Fruit fly (Drosophila melanogaster) whole organism, embryonic: ENCODE results near the gene AANATL7.

Experiments
- CG12659 ChIP-seq: fragments of 200-800 bp; sonication (Bioruptor generic); optimal IDR thresholded peaks from 3 replicates; lab custom pipeline; 2017; ENCODE audit warnings: mild to moderate bottlenecking, missing biosample characterization, missing genetic modification reagents, missing genetic modification characterization
- CG13296 ChIP-seq: fragments of 200-800 bp; sonication (Bioruptor generic); optimal IDR thresholded peaks from 3 replicates; lab custom pipeline; 2018; ENCODE audit warnings: missing biosample characterization, mild to moderate bottlenecking, missing genetic modification characterization
- CG13424 ChIP-seq: fragments of 200-800 bp; sonication (Bioruptor generic); optimal IDR thresholded peaks from 2 replicates; lab custom pipeline; 2019; ENCODE audit warnings: missing biosample characterization, mild to moderate bottlenecking, missing genetic modification characterization, moderate library complexity
- CG15269 ChIP-seq: fragments of 200-800 bp; sonication (Bioruptor generic); optimal IDR thresholded peaks from 2 replicates; lab custom pipeline; 2018; ENCODE audit warnings: missing biosample characterization, mild to moderate bottlenecking, missing genetic modification characterization, moderate library complexity
- CG17359 ChIP-seq: fragments of 200-800 bp; sonication (Bioruptor generic); optimal IDR thresholded peaks from 3 replicates; lab custom pipeline; 2018; ENCODE audit warnings: missing biosample characterization, mild to moderate bottlenecking, missing genetic modification characterization, moderate library complexity
- CG18599 ChIP-seq: fragments of 200-800 bp; sonication (Bioruptor generic); optimal IDR thresholded peaks from 3 replicates; lab custom pipeline; 2017; ENCODE audit warnings: missing biosample characterization, missing genetic modification characterization, mild to moderate bottlenecking, moderate library complexity, missing genetic modification reagents
- CG2120 ChIP-seq: fragments of 200-800 bp; sonication (Bioruptor generic); optimal IDR thresholded peaks from 3 replicates; lab custom pipeline; 2016; ENCODE audit warnings: missing biosample characterization, missing genetic modification characterization
- CG2678 ChIP-seq: fragments of 200-800 bp; sonication (Bioruptor generic); optimal IDR thresholded peaks from 3 replicates; lab custom pipeline; 2019; ENCODE audit warnings: missing biosample characterization, mild to moderate bottlenecking, missing genetic modification characterization, moderate library complexity
- CG2875 ChIP-seq: fragments of 200-800 bp; sonication (Bioruptor generic); optimal IDR thresholded peaks from 2 replicates; lab custom pipeline; 2017; ENCODE audit warnings: missing biosample characterization, mild to moderate bottlenecking, missing genetic modification characterization, missing genetic modification reagents
- CG31441 ChIP-seq: fragments of 200-800 bp; sonication (Bioruptor generic); IDR thresholded peaks from 2 replicates; pipeline ENCODE4 v1.3.6; 2022; ENCODE audit warnings: missing biosample characterization, missing genetic modification characterization
- CG3281 ChIP-seq: fragments of 200-800 bp; sonication (Bioruptor generic); optimal IDR thresholded peaks from 3 replicates; lab custom pipeline; 2017; ENCODE audit warnings: missing biosample characterization, mild to moderate bottlenecking, missing genetic modification characterization
- CG34376 ChIP-seq: fragments of 200-800 bp; sonication (Bioruptor generic); optimal IDR thresholded peaks from 2 replicates; lab custom pipeline; 2018; ENCODE audit warnings: missing biosample characterization, mild to moderate bottlenecking, missing genetic modification characterization
- CG4360 ChIP-seq: fragments of 200-800 bp; sonication (Bioruptor generic); IDR thresholded peaks from 2 replicates; pipeline ENCODE4 v1.3.6; 2022; ENCODE audit warnings: missing biosample characterization, missing genetic modification characterization
- CG7839 ChIP-seq: fragments of 200-800 bp; sonication (Bioruptor generic); optimal IDR thresholded peaks from 3 replicates; lab custom pipeline; 2018; ENCODE audit warnings: missing biosample characterization, mild to moderate bottlenecking, missing genetic modification characterization, moderate library complexity
- CG8290 ChIP-seq, 3 experiments: fragments of 200-800 bp; sonication (Bioruptor generic); optimal IDR thresholded peaks; 2 replicates each; lab custom pipeline; 2016 to 2019; ENCODE audit warnings: missing biosample characterization in 3 of 3, missing genetic modification characterization in 3 of 3, mild to moderate bottlenecking in 2 of 3, moderate library complexity in 1 of 3
- CG9817 ChIP-seq: fragments of 200-800 bp; sonication (Bioruptor generic); optimal IDR thresholded peaks from 2 replicates; lab custom pipeline; 2018; ENCODE audit warnings: missing biosample characterization, mild to moderate bottlenecking, missing genetic modification characterization, moderate library complexity
- CTCF ChIP-seq: fragments of 200-800 bp; sonication (Bioruptor generic); optimal IDR thresholded peaks from 2 replicates; lab custom pipeline; 2017; ENCODE audit warnings: missing biosample characterization, mild to moderate bottlenecking, missing genetic modification characterization, moderate library complexity
- Chrac-16 ChIP-seq: fragments of 200-800 bp; sonication (Bioruptor generic); optimal IDR thresholded peaks from 3 replicates; lab custom pipeline; 2016; ENCODE audit warnings: missing biosample characterization, missing genetic modification characterization
- Ets65A ChIP-seq: fragments of 200-800 bp; sonication (Bioruptor generic); peaks from one replicate; lab custom pipeline; 2016; ENCODE audit warnings: missing biosample characterization, missing genetic modification characterization
- Fer1 ChIP-seq: fragments of 200-800 bp; sonication (Bioruptor generic); optimal IDR thresholded peaks from 2 replicates; lab custom pipeline; 2017; ENCODE audit warnings: missing biosample characterization, mild to moderate bottlenecking, missing genetic modification characterization
- HLH3B ChIP-seq: fragments of 200-800 bp; sonication (Bioruptor generic); IDR thresholded peaks from 2 replicates; pipeline ENCODE4 v1.3.6; 2022; ENCODE audit warnings: missing biosample characterization, missing genetic modification characterization
- HLH54F ChIP-seq: fragments of 200-800 bp; sonication (Bioruptor generic); optimal IDR thresholded peaks from 3 replicates; lab custom pipeline; 2016; ENCODE audit warnings: missing biosample characterization, missing genetic modification characterization
- Hmr ChIP-seq: fragments of 200-800 bp; sonication (Bioruptor generic); optimal IDR thresholded peaks from 3 replicates; lab custom pipeline; 2017; ENCODE audit warnings: mild to moderate bottlenecking, missing biosample characterization, missing genetic modification reagents, missing genetic modification characterization
- Hr51 ChIP-seq, 2 experiments: fragments of 200-800 bp; sonication (Bioruptor generic); optimal IDR thresholded peaks; 2 replicates in 1 of 2; 3 replicates in 1 of 2; lab custom pipeline; 2016 to 2018; ENCODE audit warnings: missing biosample characterization in 2 of 2, missing genetic modification characterization in 2 of 2, mild to moderate bottlenecking in 1 of 2, moderate library complexity in 1 of 2
- Myb ChIP-seq: fragments of 200-800 bp; sonication (Bioruptor generic); optimal IDR thresholded peaks from 2 replicates; lab custom pipeline; 2016; ENCODE audit warnings: missing biosample characterization, missing genetic modification characterization
- Poxn ChIP-seq: fragments of 200-800 bp; sonication (Bioruptor generic); IDR thresholded peaks from 2 replicates; pipeline ENCODE4 v1.3.6; 2022; ENCODE audit warnings: missing biosample characterization, missing genetic modification characterization
- Rfx ChIP-seq: fragments of 200-800 bp; sonication (Bioruptor generic); IDR thresholded peaks from 2 replicates; pipeline ENCODE4 v1.3.6; 2022; ENCODE audit warnings: missing biosample characterization, missing genetic modification characterization
- Sox102F ChIP-seq: fragments of 200-800 bp; sonication (Bioruptor generic); optimal IDR thresholded peaks from 2 replicates; lab custom pipeline; 2018; ENCODE audit warnings: missing biosample characterization, mild to moderate bottlenecking, missing genetic modification characterization, moderate library complexity
- Xbp1 ChIP-seq: fragments of 200-800 bp; sonication (Bioruptor generic); optimal IDR thresholded peaks from 3 replicates; lab custom pipeline; 2016; ENCODE audit warnings: missing biosample characterization, mild to moderate bottlenecking, missing genetic modification characterization
- btn ChIP-seq: fragments of 200-800 bp; sonication (Bioruptor generic); optimal IDR thresholded peaks from 2 replicates; lab custom pipeline; 2016; ENCODE audit warnings: missing biosample characterization, missing genetic modification characterization
- ci ChIP-seq: fragments of 200-800 bp; sonication (Bioruptor generic); IDR thresholded peaks from 3 replicates; pipeline ENCODE4 v1.3.6; 2022; ENCODE audit warnings: missing biosample characterization, missing genetic modification characterization
- cwo ChIP-seq: fragments of 200-800 bp; sonication (Bioruptor generic); optimal IDR thresholded peaks from 3 replicates; lab custom pipeline; 2017; ENCODE audit warnings: missing biosample characterization, missing genetic modification characterization, mild to moderate bottlenecking, moderate library complexity, missing genetic modification reagents
- dmrt99B ChIP-seq: fragments of 200-800 bp; sonication (Bioruptor generic); optimal IDR thresholded peaks from 2 replicates; lab custom pipeline; 2018; ENCODE audit warnings: missing biosample characterization, mild to moderate bottlenecking, missing genetic modification characterization, moderate library complexity
- dysf ChIP-seq: fragments of 200-800 bp; sonication (Bioruptor generic); IDR thresholded peaks from 3 replicates; pipeline ENCODE4 v1.3.6; 2022; ENCODE audit warnings: missing biosample characterization, missing genetic modification characterization
- eve ChIP-seq, 2 experiments: fragments of >200 bp; optimal IDR thresholded peaks; 2 replicates each; lab custom pipeline; 2017; ENCODE audit warnings: missing biosample characterization in 2 of 2, missing genetic modification characterization in 2 of 2
- gcm2 ChIP-seq: fragments of 200-800 bp; sonication (Bioruptor generic); optimal IDR thresholded peaks from 2 replicates; lab custom pipeline; 2016; ENCODE audit warnings: missing biosample characterization, missing genetic modification characterization
- gem ChIP-seq: fragments of 200-800 bp; sonication (Bioruptor generic); optimal IDR thresholded peaks from 2 replicates; lab custom pipeline; 2019; ENCODE audit warnings: missing biosample characterization, mild to moderate bottlenecking, missing genetic modification characterization, moderate library complexity
- grau ChIP-seq: fragments of 200-800 bp; optimal IDR thresholded peaks from 3 replicates; lab custom pipeline; 2019; ENCODE audit warnings: missing biosample characterization, mild to moderate bottlenecking, missing genetic modification characterization, moderate library complexity
- her ChIP-seq: fragments of 200-800 bp; sonication (Bioruptor generic); optimal IDR thresholded peaks from 2 replicates; lab custom pipeline; 2016; ENCODE audit warnings: missing biosample characterization, missing genetic modification characterization
- lab ChIP-seq: fragments of 200-800 bp; sonication (Bioruptor generic); optimal IDR thresholded peaks from 3 replicates; lab custom pipeline; 2017; ENCODE audit warnings: missing biosample characterization, missing genetic modification characterization, mild to moderate bottlenecking, moderate library complexity, missing genetic modification reagents
- lmd ChIP-seq: fragments of 200-800 bp; sonication (Bioruptor generic); IDR thresholded peaks from 2 replicates; pipeline ENCODE4 v1.3.6; 2022; ENCODE audit warnings: missing biosample characterization, missing genetic modification characterization
- pb ChIP-seq: fragments of 200-800 bp; sonication (Bioruptor generic); optimal IDR thresholded peaks from 3 replicates; lab custom pipeline; 2016; ENCODE audit warnings: missing biosample characterization, missing genetic modification characterization
- phol ChIP-seq: fragments of 200-800 bp; sonication (Bioruptor generic); optimal IDR thresholded peaks from 3 replicates; lab custom pipeline; 2018; ENCODE audit warnings: missing biosample characterization, mild to moderate bottlenecking, missing genetic modification characterization, moderate library complexity
- row ChIP-seq: fragments of 200-800 bp; sonication (Bioruptor generic); IDR thresholded peaks from 3 replicates; pipeline ENCODE4 v1.3.6; 2022; ENCODE audit warnings: missing biosample characterization, missing genetic modification characterization
- slou ChIP-seq: fragments of 200-800 bp; sonication (Bioruptor generic); optimal IDR thresholded peaks from 3 replicates; lab custom pipeline; 2016; ENCODE audit warnings: missing biosample characterization, missing genetic modification characterization
- stwl ChIP-seq: fragments of 200-800 bp; sonication (Bioruptor generic); optimal IDR thresholded peaks from 3 replicates; lab custom pipeline; 2018; ENCODE audit warnings: missing biosample characterization, mild to moderate bottlenecking, missing genetic modification characterization, moderate library complexity
- tap ChIP-seq: fragments of 200-800 bp; optimal IDR thresholded peaks from 3 replicates; lab custom pipeline; 2019; ENCODE audit warnings: missing biosample characterization, mild to moderate bottlenecking, missing genetic modification characterization, moderate library complexity
- tgo ChIP-seq: fragments of 200-800 bp; sonication (Bioruptor generic); IDR thresholded peaks from 3 replicates; pipeline ENCODE4 v1.3.6; 2022; ENCODE audit warnings: missing biosample characterization, missing genetic modification characterization

AANATL7 gene

dm6 chrX:2546664-2547487 is 33.9 kb upstream of the AANATL7 start:
- peak in 1 of 2 experiments; percentile 37 for TF ChIP-seq eve (GFP tag; optimal IDR thresholded peaks at IDR 0.05; lab: Kevin White, UChicago)
- TF ChIP-seq CG4360 (GFP tag; lab: Robert Waterston, UW): 0 out of 2 replicates have a peak, but pooled peaks have one; percentile 11
- peak; percentile 10 for TF ChIP-seq lab (GFP tag; lab: Kevin White, UChicago)
- TF ChIP-seq CTCF (GFP tag; lab: Kevin White, UChicago): peak; percentile 4
- TF ChIP-seq Sox102F (GFP tag; lab: Kevin White, UChicago): peak; percentile 16
- peak; percentile 19 for TF ChIP-seq gem
- no peak for TF ChIP-seq gcm2 (GFP tag; lab: Kevin White, UChicago)
- no peak for TF ChIP-seq HLH54F (GFP tag; lab: Kevin White, UChicago)
- peak; percentile 5 for TF ChIP-seq Xbp1 (GFP tag; lab: Kevin White, UChicago)
- no peak for TF ChIP-seq btn (GFP tag; lab: Kevin White, UChicago)
- TF ChIP-seq ci (GFP tag; lab: Robert Waterston, UW): no peak
- TF ChIP-seq dmrt99B (tag; lab: Kevin White, UChicago): peak; percentile 3
- peak; percentile 21; the same call in 1 of the 2 replicates for TF ChIP-seq Rfx (GFP tag; lab: Robert Waterston, UW)
- peak; percentile 65; the same call in 2 of the 3 replicates for TF ChIP-seq row (GFP tag; lab: Robert Waterston, UW)
- peak; percentile 35 for TF ChIP-seq CG18599 (GFP tag; lab: Kevin White, UChicago)
- TF ChIP-seq Fer1 (GFP tag; lab: Kevin White, UChicago): peak; percentile 14
- peak; percentile 48 for TF ChIP-seq CG3281 (GFP tag; lab: Kevin White, UChicago)
- TF ChIP-seq her (GFP tag; lab: Kevin White, UChicago): no peak
- peak; percentile 58 for TF ChIP-seq CG34376
- TF ChIP-seq Chrac-16: no peak
- peak; percentile 14; the same call in 1 of the 3 replicates for TF ChIP-seq tgo (GFP tag; lab: Robert Waterston, UW)
- peak; percentile 18; the same call in 1 of the 2 replicates for TF ChIP-seq CG31441 (GFP tag; lab: Robert Waterston, UW)
- TF ChIP-seq Poxn (GFP tag; lab: Robert Waterston, UW): no peak
- no peak for TF ChIP-seq CG8290 (GFP tag; optimal IDR thresholded peaks at IDR 0.05; lab: Kevin White, UChicago)
- TF ChIP-seq CG8290 (tag; optimal IDR thresholded peaks at IDR 0.05; lab: Kevin White, UChicago): peak in 1 of 2 experiments; percentile 26
- peak; percentile 46 for TF ChIP-seq cwo
- peak; percentile 5 for TF ChIP-seq CG15269 (tag; lab: Kevin White, UChicago)
- peak; percentile 32 for TF ChIP-seq CG7839
- TF ChIP-seq CG13424 (tag; lab: Kevin White, UChicago): peak; percentile 10
- peak in 1 of 2 experiments; percentile 38 for TF ChIP-seq Hr51 (GFP tag; optimal IDR thresholded peaks at IDR 0.05; lab: Kevin White, UChicago)
- peak; percentile 13 for TF ChIP-seq Myb
- TF ChIP-seq grau (tag; lab: Kevin White, UChicago): peak; percentile 32
- no peak for TF ChIP-seq CG2875 (GFP tag; lab: Kevin White, UChicago)
- no peak for TF ChIP-seq slou (GFP tag; lab: Kevin White, UChicago)
- peak; percentile 3 for TF ChIP-seq Hmr (GFP tag; lab: Kevin White, UChicago)
- TF ChIP-seq CG2120 (GFP tag; lab: Kevin White, UChicago): peak; percentile 16
- TF ChIP-seq Ets65A (GFP tag; lab: Kevin White, UChicago): peak; percentile 88
- no peak for TF ChIP-seq pb (GFP tag; lab: Kevin White, UChicago)
- TF ChIP-seq CG12659 (GFP tag; lab: Kevin White, UChicago): no peak
- peak; percentile 46 for TF ChIP-seq CG2678 (tag; lab: Kevin White, UChicago)
- TF ChIP-seq HLH3B (GFP tag; lab: Robert Waterston, UW): no peak
- peak; percentile 21; the same call in 1 of the 3 replicates for TF ChIP-seq dysf (GFP tag; lab: Robert Waterston, UW)
- peak; percentile 18 for TF ChIP-seq CG9817 (tag; lab: Kevin White, UChicago)
- peak; percentile 5 for TF ChIP-seq CG13296 (GFP tag; lab: Kevin White, UChicago)
- TF ChIP-seq stwl (tag; lab: Kevin White, UChicago): peak; percentile 12
- peak; percentile 4 for TF ChIP-seq tap (tag; lab: Kevin White, UChicago)
- TF ChIP-seq phol (tag; lab: Kevin White, UChicago): peak; percentile 1
- peak; percentile 37 for TF ChIP-seq CG17359 (tag; lab: Kevin White, UChicago)
- TF ChIP-seq lmd (GFP tag; lab: Robert Waterston, UW): peak; percentile 21; the same call in 1 of the 2 replicates
